Worm (Caenorhabditis elegans) whole organism, L1 larva: ENCODE results near the gene swt-4.

ENCODE experiments used
- C04F5.9 ChIP-seq: sonication (generic microtip); optimal IDR thresholded peaks from 2 replicates; lab custom pipeline; 2016; ENCODE audit warnings: missing genetic modification characterization, missing compliant biosample characterization
- C16A3.4 ChIP-seq: fragments of 150-350 bp; optimal IDR thresholded peaks from 2 replicates; lab custom pipeline; 2014; ENCODE audit warnings: missing biosample characterization, missing genetic modification characterization
- aha-1 ChIP-seq: fragments of 150-350 bp; optimal IDR thresholded peaks from 2 replicates; lab custom pipeline; 2014; ENCODE audit warnings: missing biosample characterization, missing genetic modification characterization
- alr-1 ChIP-seq: fragments of 200-800 bp; sonication (Bioruptor generic); optimal IDR thresholded peaks from 2 replicates; lab custom pipeline; 2018; ENCODE audit warnings: borderline replicate concordance, mild to moderate bottlenecking, missing genetic modification characterization, missing compliant biosample characterization
- ama-1 ChIP-seq: fragments of 150-350 bp; optimal IDR thresholded peaks from 2 replicates; lab custom pipeline; 2014
- ceh-63 ChIP-seq: fragments of 200-800 bp; sonication (Bioruptor generic); optimal IDR thresholded peaks from 2 replicates; lab custom pipeline; 2018; ENCODE audit warnings: mild to moderate bottlenecking, missing genetic modification characterization, missing compliant biosample characterization
- ceh-8 ChIP-seq: fragments of 200-800 bp; sonication (Bioruptor generic); optimal IDR thresholded peaks from 2 replicates; lab custom pipeline; 2018; ENCODE audit warnings: mild to moderate bottlenecking, missing genetic modification characterization, moderate library complexity, missing compliant biosample characterization
- ceh-82 ChIP-seq, 3 experiments: fragments of 150-350 bp in 1 of 3; sonication (generic microtip) in 2 of 3; optimal IDR thresholded peaks; 2 replicates each; lab custom pipeline; 2014 to 2017; ENCODE audit warnings: missing biosample characterization in 3 of 3, missing genetic modification characterization in 3 of 3
- ceh-88 ChIP-seq: fragments of 200-800 bp; sonication (Bioruptor generic); IDR thresholded peaks from 2 replicates; pipeline ENCODE4 v1.3.6; 2022; ENCODE audit warnings: missing genetic modification characterization, missing compliant biosample characterization
- ces-1 ChIP-seq: fragments of 150-350 bp; optimal IDR thresholded peaks from 2 replicates; lab custom pipeline; 2014; ENCODE audit warnings: missing biosample characterization, missing genetic modification reagents, missing genetic modification characterization
- dsc-1 ChIP-seq: sonication (generic microtip); optimal IDR thresholded peaks from 2 replicates; lab custom pipeline; 2016; ENCODE audit warnings: mild to moderate bottlenecking, missing genetic modification characterization, missing compliant biosample characterization
- efl-1 ChIP-seq, 4 experiments: fragments of 150-350 bp; optimal IDR thresholded peaks in 3 of 4; peaks in 1 of 4; 1 replicate in 1 of 4; 2 replicates in 3 of 4; lab custom pipeline; 2014; ENCODE audit warnings: missing biosample characterization in 2 of 4, missing genetic modification characterization in 2 of 4, missing genetic modification reagents in 2 of 4
- efl-3 ChIP-seq: fragments of 200-800 bp; sonication (Bioruptor generic); optimal IDR thresholded peaks from 2 replicates; lab custom pipeline; 2018; ENCODE audit warnings: mild to moderate bottlenecking, missing genetic modification characterization, missing compliant biosample characterization
- egl-13 ChIP-seq: sonication (generic microtip); optimal IDR thresholded peaks from 2 replicates; lab custom pipeline; 2016; ENCODE audit warnings: missing genotype, missing genetic modification reagents, missing genetic modification characterization, missing compliant biosample characterization
- egl-27 ChIP-seq, 2 experiments: fragments of 150-350 bp in 1 of 2; sonication (generic microtip); optimal IDR thresholded peaks; 3 replicates each; lab custom pipeline; 2017 to 2018; ENCODE audit warnings: missing biosample characterization in 2 of 2, missing genetic modification characterization in 2 of 2, missing genetic modification reagents in 2 of 2
- ets-5 ChIP-seq: fragments of 200-800 bp; sonication (Bioruptor generic); IDR thresholded peaks from 2 replicates; pipeline ENCODE4 v1.3.6; 2022; ENCODE audit warnings: missing genetic modification characterization, missing compliant biosample characterization
- fkh-10 ChIP-seq: sonication (generic microtip); optimal IDR thresholded peaks from 2 replicates; lab custom pipeline; 2017; ENCODE audit warnings: missing biosample characterization, missing genetic modification reagents, missing genetic modification characterization
- fkh-4 ChIP-seq: sonication (generic microtip); optimal IDR thresholded peaks from 2 replicates; lab custom pipeline; 2016; ENCODE audit warnings: missing compliant biosample characterization, missing genetic modification characterization, borderline replicate concordance
- fos-1 ChIP-seq: fragments of 150-350 bp; optimal IDR thresholded peaks from 2 replicates; lab custom pipeline; 2014; ENCODE audit warnings: missing biosample characterization, missing genetic modification characterization
- grh-1 ChIP-seq: fragments of 200-800 bp; sonication (Bioruptor generic); IDR thresholded peaks from 2 replicates; pipeline ENCODE4 v1.3.6; 2022; ENCODE audit warnings: missing genetic modification reagents, missing genetic modification characterization, missing compliant biosample characterization
- hpl-2 ChIP-seq: fragments of 150-350 bp; optimal IDR thresholded peaks from 2 replicates; lab custom pipeline; 2014; ENCODE audit warnings: missing biosample characterization, missing genetic modification reagents, missing genetic modification characterization
- irx-1 ChIP-seq: sonication (generic microtip); optimal IDR thresholded peaks from 2 replicates; lab custom pipeline; 2016; ENCODE audit warnings: missing genetic modification characterization, missing compliant biosample characterization
- isw-1 ChIP-seq: fragments of 200-800 bp; sonication (Bioruptor generic); IDR thresholded peaks from 2 replicates; pipeline ENCODE4 v1.3.6; 2022; ENCODE audit warnings: missing genetic modification characterization, missing compliant biosample characterization
- lin-14 ChIP-seq: fragments of 200-800 bp; sonication (Bioruptor generic); optimal IDR thresholded peaks from 2 replicates; lab custom pipeline; 2018; ENCODE audit warnings: mild to moderate bottlenecking, missing genetic modification characterization, moderate library complexity, missing compliant biosample characterization
- lin-39 ChIP-seq: fragments of 150-350 bp; optimal IDR thresholded peaks from 2 replicates; lab custom pipeline; 2014; ENCODE audit warnings: missing biosample characterization, missing genetic modification reagents, missing genetic modification characterization
- lsy-2 ChIP-seq, 2 experiments: fragments of 150-350 bp; optimal IDR thresholded peaks; 2 replicates each; lab custom pipeline; 2014; ENCODE audit warnings: missing biosample characterization in 2 of 2, missing genetic modification characterization in 2 of 2
- nhr-11 ChIP-seq: fragments of 150-350 bp; optimal IDR thresholded peaks from 2 replicates; lab custom pipeline; 2014; ENCODE audit warnings: missing biosample characterization, missing genetic modification characterization
- nhr-12 ChIP-seq: sonication (generic microtip); optimal IDR thresholded peaks from 2 replicates; lab custom pipeline; 2017; ENCODE audit warnings: missing biosample characterization, missing genetic modification characterization
- nhr-19 ChIP-seq: fragments of 200-800 bp; sonication (Bioruptor generic); conservative IDR thresholded peaks from 2 replicates; pipeline ENCODE4 v1.3.6; 2022; ENCODE audit warnings: missing genetic modification characterization, missing compliant biosample characterization
- nhr-28 ChIP-seq: fragments of 150-350 bp; optimal IDR thresholded peaks from 2 replicates; lab custom pipeline; 2014; ENCODE audit warnings: missing biosample characterization, missing genetic modification characterization
- nhr-47 ChIP-seq: sonication (generic microtip); optimal IDR thresholded peaks from 2 replicates; lab custom pipeline; 2016; ENCODE audit warnings: mild to moderate bottlenecking, missing genetic modification characterization, moderate library complexity, missing compliant biosample characterization
- nhr-71 ChIP-seq: sonication (generic microtip); optimal IDR thresholded peaks from 2 replicates; lab custom pipeline; 2016; ENCODE audit warnings: mild to moderate bottlenecking, missing genetic modification characterization, moderate library complexity, missing compliant biosample characterization
- nhr-76 ChIP-seq: sonication (generic microtip); optimal IDR thresholded peaks from 2 replicates; lab custom pipeline; 2017; ENCODE audit warnings: missing biosample characterization, missing genetic modification characterization
- nhr-84 ChIP-seq: sonication (generic microtip); optimal IDR thresholded peaks from 2 replicates; lab custom pipeline; 2017; ENCODE audit warnings: missing biosample characterization, missing genetic modification characterization
- pag-3 ChIP-seq: sonication (generic microtip); optimal IDR thresholded peaks from 2 replicates; lab custom pipeline; 2017; ENCODE audit warnings: missing genetic modification characterization, mild to moderate bottlenecking, missing compliant biosample characterization, antibody characterized with exemption, borderline replicate concordance; ENCODE audit not compliant: insufficient read depth
- pax-3 ChIP-seq: fragments of 200-800 bp; sonication (Bioruptor generic); optimal IDR thresholded peaks from 2 replicates; lab custom pipeline; 2018; ENCODE audit warnings: mild to moderate bottlenecking, missing genetic modification characterization, moderate library complexity, missing compliant biosample characterization
- pqm-1 ChIP-seq: sonication (generic microtip); optimal IDR thresholded peaks from 3 replicates; lab custom pipeline; 2017; ENCODE audit warnings: missing biosample characterization, missing genetic modification characterization
- rnt-1 ChIP-seq: sonication (generic microtip); optimal IDR thresholded peaks from 2 replicates; lab custom pipeline; 2016; ENCODE audit warnings: mild to moderate bottlenecking, missing genetic modification characterization, moderate library complexity, missing compliant biosample characterization
- skn-1 ChIP-seq: fragments of 150-350 bp; optimal IDR thresholded peaks from 2 replicates; lab custom pipeline; 2014; ENCODE audit warnings: missing biosample characterization, missing genetic modification characterization
- snu-23 ChIP-seq: sonication (generic microtip); optimal IDR thresholded peaks from 2 replicates; lab custom pipeline; 2016; ENCODE audit warnings: missing genetic modification characterization, missing compliant biosample characterization
- sox-4 ChIP-seq: sonication (generic microtip); optimal IDR thresholded peaks from 2 replicates; lab custom pipeline; 2016; ENCODE audit warnings: missing genetic modification characterization, missing compliant biosample characterization
- sptf-1 ChIP-seq: fragments of 150-350 bp; optimal IDR thresholded peaks from 2 replicates; lab custom pipeline; 2014; ENCODE audit warnings: missing biosample characterization, missing genetic modification characterization
- sup-37 ChIP-seq: fragments of 200-800 bp; sonication (Bioruptor generic); optimal IDR thresholded peaks from 2 replicates; lab custom pipeline; 2018; ENCODE audit warnings: mild to moderate bottlenecking, missing genetic modification characterization, missing compliant biosample characterization
- swsn-7 ChIP-seq: sonication (generic microtip); optimal IDR thresholded peaks from 2 replicates; lab custom pipeline; 2016; ENCODE audit warnings: missing genetic modification characterization, missing compliant biosample characterization
- tbx-2 ChIP-seq: sonication (generic microtip); optimal IDR thresholded peaks from 2 replicates; lab custom pipeline; 2016; ENCODE audit warnings: missing genetic modification characterization, missing compliant biosample characterization
- unc-130 ChIP-seq: fragments of 150-350 bp; optimal IDR thresholded peaks from 2 replicates; lab custom pipeline; 2017; ENCODE audit warnings: missing biosample characterization, missing genetic modification characterization, inconsistent platforms
- unc-30 ChIP-seq: sonication (generic microtip); optimal IDR thresholded peaks from 2 replicates; lab custom pipeline; 2017; ENCODE audit warnings: missing biosample characterization, missing genetic modification characterization
- unc-62 ChIP-seq: fragments of 150-350 bp; optimal IDR thresholded peaks from 2 replicates; lab custom pipeline; 2014; ENCODE audit warnings: missing biosample characterization, missing genetic modification reagents, missing genetic modification characterization
- unc-86 ChIP-seq: sonication (generic microtip); optimal IDR thresholded peaks from 2 replicates; lab custom pipeline; 2016; ENCODE audit warnings: missing genetic modification characterization, missing compliant biosample characterization
- unc-98 ChIP-seq: fragments of 200-800 bp; sonication (Bioruptor generic); IDR thresholded peaks from 2 replicates; pipeline ENCODE4 v1.3.6; 2022; ENCODE audit warnings: missing genetic modification characterization, missing compliant biosample characterization
- vab-15 ChIP-seq: sonication (generic microtip); optimal IDR thresholded peaks from 2 replicates; lab custom pipeline; 2017; ENCODE audit warnings: missing genotype, mild to moderate bottlenecking, missing genetic modification characterization, missing compliant biosample characterization
- xbp-1 ChIP-seq: sonication (generic microtip); optimal IDR thresholded peaks from 2 replicates; lab custom pipeline; 2016; ENCODE audit warnings: missing genetic modification characterization, missing compliant biosample characterization
- zag-1 ChIP-seq: fragments of 150-350 bp; optimal IDR thresholded peaks from 2 replicates; lab custom pipeline; 2014; ENCODE audit warnings: missing biosample characterization, missing genetic modification characterization
- ztf-11 ChIP-seq, 2 experiments: sonication (generic microtip); optimal IDR thresholded peaks; 2 replicates each; lab custom pipeline; 2016 to 2017; ENCODE audit warnings: missing genetic modification characterization in 2 of 2, missing biosample characterization in 1 of 2, missing compliant biosample characterization in 1 of 2
- ztf-4 ChIP-seq: fragments of 150-350 bp; optimal IDR thresholded peaks from 2 replicates; lab custom pipeline; 2014; ENCODE audit warnings: missing biosample characterization, missing genetic modification characterization

swt-4 gene

ce11 chrIII:10624564-10624963, 4.4 kb downstream of the swt-4 start (continued):
- peak; percentile 65 for TF ChIP-seq snu-23
- TF ChIP-seq pqm-1 (tag; lab: Kevin White, UChicago), result no peak
- no peak for TF ChIP-seq zag-1 (tag; lab: Kevin White, UChicago)
- TF ChIP-seq nhr-19 (GFP tag; lab: Robert Waterston, UW), result peak; percentile 53
- TF ChIP-seq xbp-1, result peak; percentile 21
- TF ChIP-seq efl-3 (GFP tag; lab: Kevin White, UChicago), result no peak
- no peak for TF ChIP-seq vab-15 (tag; lab: Kevin White, UChicago)
- no peak for TF ChIP-seq ceh-63 (GFP tag; lab: Kevin White, UChicago)
- no peak for TF ChIP-seq sup-37 (GFP tag; lab: Kevin White, UChicago)
- no peak for TF ChIP-seq lin-14
- no peak for TF ChIP-seq ceh-88 (GFP tag; lab: Robert Waterston, UW)
- TF ChIP-seq lsy-2 (tag; optimal IDR thresholded peaks at IDR 0.05; lab: Kevin White, UChicago), result peak; percentile 29 to 66
- TF ChIP-seq unc-62 (GFP tag; lab: Kevin White, UChicago), result no peak
- TF ChIP-seq isw-1 (GFP tag; lab: Robert Waterston, UW), result no peak
- TF ChIP-seq dsc-1, result peak; percentile 15
- TF ChIP-seq hpl-2, result no peak
- TF ChIP-seq aha-1 (tag; lab: Kevin White, UChicago), result no peak
- no peak for TF ChIP-seq unc-30 (tag; lab: Kevin White, UChicago)
- TF ChIP-seq rnt-1 (tag; lab: Kevin White, UChicago), result peak; percentile 51
- TF ChIP-seq ceh-82 (tag; optimal IDR thresholded peaks at IDR 0.05; lab: Kevin White, UChicago), result no peak
- TF ChIP-seq nhr-47 (tag; lab: Kevin White, UChicago), result peak; percentile 50
- no peak for TF ChIP-seq ztf-11 (tag; optimal IDR thresholded peaks at IDR 0.05; lab: Kevin White, UChicago)
- no peak for TF ChIP-seq lin-39
- peak; percentile 1 to 39 for TF ChIP-seq efl-1 (optimal IDR thresholded peaks at IDR 0.05; lab: Kevin White, UChicago)
- peak; percentile 32 to 95 for TF ChIP-seq efl-1 (GFP tag; optimal IDR thresholded peaks at IDR 0.05 in 1 of 2; lab: Kevin White, UChicago)
- peak; percentile 23 for TF ChIP-seq unc-130
- no peak for TF ChIP-seq ces-1
- no peak for TF ChIP-seq C04F5.9
- TF ChIP-seq ets-5 (GFP tag; lab: Robert Waterston, UW), result no peak
- TF ChIP-seq nhr-12, result no peak
- peak; percentile 45 for TF ChIP-seq C16A3.4 (tag; lab: Kevin White, UChicago)
- TF ChIP-seq fkh-10 (GFP tag; lab: Kevin White, UChicago), result no peak
- no peak for TF ChIP-seq nhr-28
- TF ChIP-seq pax-3 (tag; lab: Kevin White, UChicago), result no peak
- TF ChIP-seq nhr-76 (tag; lab: Kevin White, UChicago), result no peak
- TF ChIP-seq irx-1 (tag; lab: Kevin White, UChicago), result peak; percentile 35
- no peak for TF ChIP-seq alr-1
- no peak for TF ChIP-seq skn-1 (tag; lab: Kevin White, UChicago)
- no peak for TF ChIP-seq grh-1 (GFP tag; lab: Robert Waterston, UW)
- TF ChIP-seq sox-4 (tag; lab: Kevin White, UChicago), result no peak
- no peak for TF ChIP-seq nhr-11
- TF ChIP-seq unc-98, result no peak
- no peak for TF ChIP-seq sptf-1
- TF ChIP-seq ztf-4, result no peak
- TF ChIP-seq tbx-2 (tag; lab: Kevin White, UChicago), result peak; percentile 6
- TF ChIP-seq ama-1 (lab: Kevin White, UChicago), result no peak
- TF ChIP-seq, all 84 proteins: peak for 23

ce11 chrIII:10621208-10621607, 7.7 kb downstream of the swt-4 start, which contains the start of the genes lron-10 and hpr-9:
lron-10 (minus strand) TSS chrIII:10621369.
hpr-9 (plus strand) TSS chrIII:10621551.
- peak; percentile 50 for TF ChIP-seq vab-15 (tag; lab: Kevin White, UChicago)
- peak; percentile 82 for TF ChIP-seq swsn-7 (tag; lab: Kevin White, UChicago)
- TF ChIP-seq sptf-1, result no peak
- peak; percentile 74 for TF ChIP-seq ceh-8 (GFP tag; lab: Kevin White, UChicago)
- peak; percentile 13 for TF ChIP-seq fos-1 (tag; lab: Kevin White, UChicago)
- TF ChIP-seq nhr-84 (tag; lab: Kevin White, UChicago), result no peak
- TF ChIP-seq fkh-4, result peak; percentile 98
- TF ChIP-seq unc-86 (tag; lab: Kevin White, UChicago), result peak; percentile 70
- no peak for TF ChIP-seq unc-30 (tag; lab: Kevin White, UChicago)
- peak; percentile 95 for TF ChIP-seq nhr-71 (tag; lab: Kevin White, UChicago)
- peak; percentile 84 for TF ChIP-seq xbp-1
- no peak for TF ChIP-seq nhr-28
- no peak for TF ChIP-seq pag-3 (tag; lab: Kevin White, UChicago)
- peak; percentile 58 for TF ChIP-seq lin-39
- TF ChIP-seq lin-14, result peak; percentile 87
- TF ChIP-seq egl-13 (tag; lab: Kevin White, UChicago), result peak; percentile 85
- TF ChIP-seq egl-27 (tag; optimal IDR thresholded peaks at IDR 0.05; lab: Kevin White, UChicago), result no peak
- TF ChIP-seq nhr-19 (GFP tag; lab: Robert Waterston, UW), result peak; percentile 87
